Fruit fly (Drosophila melanogaster) whole organism, embryonic: ENCODE results near the gene CG13667.

Source experiments
- Antp ChIP-seq: fragments of 200-800 bp; sonication (Bioruptor generic); optimal IDR thresholded peaks from 3 replicates; lab custom pipeline; 2016; ENCODE audit warnings: missing biosample characterization, missing genetic modification characterization
- Awh ChIP-seq: fragments of 200-800 bp; sonication (Bioruptor generic); IDR thresholded peaks from 2 replicates; pipeline ENCODE4, ENCODE4 v1.3.6; 2022; ENCODE audit warnings: missing biosample characterization, missing genetic modification characterization
- BtbVII ChIP-seq: fragments of 200-800 bp; sonication (Bioruptor generic); optimal IDR thresholded peaks from 3 replicates; lab custom pipeline; 2017; ENCODE audit warnings: missing biosample characterization, mild to moderate bottlenecking, missing genetic modification characterization
- C15 ChIP-seq: fragments of 200-800 bp; sonication (Bioruptor generic); IDR thresholded peaks from 3 replicates; pipeline ENCODE4 v1.3.6; 2022; ENCODE audit warnings: missing biosample characterization, missing genetic modification characterization
- CG11085 ChIP-seq: fragments of 200-800 bp; sonication (Bioruptor generic); IDR thresholded peaks from 2 replicates; pipeline ENCODE4 v1.3.6; 2022; ENCODE audit warnings: missing biosample characterization, missing genetic modification characterization
- CG12104 ChIP-seq: fragments of 200-800 bp; sonication (Bioruptor generic); optimal IDR thresholded peaks from 3 replicates; lab custom pipeline; 2016; ENCODE audit warnings: missing biosample characterization, missing genetic modification characterization
- CG12219 ChIP-seq: fragments of 200-800 bp; sonication (Bioruptor generic); optimal IDR thresholded peaks from 3 replicates; lab custom pipeline; 2018; ENCODE audit warnings: missing biosample characterization, mild to moderate bottlenecking, missing genetic modification characterization
- CG13123 ChIP-seq: fragments of 200-800 bp; sonication (Bioruptor generic); optimal IDR thresholded peaks from 2 replicates; lab custom pipeline; 2016; ENCODE audit warnings: missing biosample characterization, missing genetic modification characterization
- CG13287 ChIP-seq: fragments of 200-800 bp; sonication (Bioruptor generic); IDR thresholded peaks from 2 replicates; pipeline ENCODE4 v1.3.6; 2022; ENCODE audit warnings: missing biosample characterization, missing genetic modification characterization; ENCODE audit not compliant: partially characterized antibody
- CG1602 ChIP-seq: fragments of 200-800 bp; sonication (Bioruptor generic); optimal IDR thresholded peaks from 3 replicates; lab custom pipeline; 2016; ENCODE audit warnings: missing biosample characterization, missing genetic modification characterization
- CG18011 ChIP-seq: fragments of 200-800 bp; sonication (Bioruptor generic); optimal IDR thresholded peaks from 2 replicates; lab custom pipeline; 2017; ENCODE audit warnings: missing biosample characterization, missing genetic modification characterization, mild to moderate bottlenecking, moderate library complexity, missing genotype
- CG30403 ChIP-seq: fragments of 200-800 bp; sonication (Bioruptor generic); optimal IDR thresholded peaks from 3 replicates; lab custom pipeline; 2016; ENCODE audit warnings: missing biosample characterization, missing genetic modification characterization
- CG30431 ChIP-seq: fragments of 200-800 bp; sonication (Bioruptor generic); optimal IDR thresholded peaks from 2 replicates; lab custom pipeline; 2017; ENCODE audit warnings: missing biosample characterization, missing genetic modification characterization
- CG3281 ChIP-seq: fragments of 200-800 bp; sonication (Bioruptor generic); optimal IDR thresholded peaks from 3 replicates; lab custom pipeline; 2017; ENCODE audit warnings: missing biosample characterization, mild to moderate bottlenecking, missing genetic modification characterization
- CG42726 ChIP-seq: fragments of 200-800 bp; sonication (Bioruptor generic); IDR thresholded peaks from 2 replicates; pipeline ENCODE4 v1.3.6; 2022; ENCODE audit warnings: missing biosample characterization, missing genetic modification characterization; ENCODE audit not compliant: partially characterized antibody
- CG4424 ChIP-seq: fragments of 200-800 bp; sonication (Bioruptor generic); optimal IDR thresholded peaks from 3 replicates; lab custom pipeline; 2016; ENCODE audit warnings: missing biosample characterization, missing genetic modification characterization
- CG5180 ChIP-seq: fragments of 200-800 bp; sonication (Bioruptor generic); optimal IDR thresholded peaks from 3 replicates; lab custom pipeline; 2017; ENCODE audit warnings: missing biosample characterization, missing genetic modification characterization, mild to moderate bottlenecking, moderate library complexity, missing genetic modification reagents
- CG6683 ChIP-seq: fragments of 200-800 bp; sonication (Bioruptor generic); optimal IDR thresholded peaks from 2 replicates; lab custom pipeline; 2017; ENCODE audit warnings: missing biosample characterization, mild to moderate bottlenecking, missing genetic modification characterization, missing genetic modification reagents
- CG7271 ChIP-seq: fragments of 200-800 bp; sonication (Bioruptor generic); optimal IDR thresholded peaks from 2 replicates; lab custom pipeline; 2018; ENCODE audit warnings: missing biosample characterization, mild to moderate bottlenecking, missing genetic modification characterization, moderate library complexity
- CG8281 ChIP-seq: fragments of 200-800 bp; sonication (Bioruptor generic); optimal IDR thresholded peaks from 2 replicates; lab custom pipeline; 2018; ENCODE audit warnings: missing biosample characterization, mild to moderate bottlenecking, missing genetic modification characterization, moderate library complexity
- CG8924 ChIP-seq: fragments of 200-800 bp; optimal IDR thresholded peaks from 3 replicates; lab custom pipeline; 2019; ENCODE audit warnings: missing biosample characterization, mild to moderate bottlenecking, missing genetic modification characterization, moderate library complexity
- CG9215 ChIP-seq: fragments of 200-800 bp; sonication (Bioruptor generic); IDR thresholded peaks from 2 replicates; pipeline ENCODE4 v1.3.6; 2022; ENCODE audit warnings: missing biosample characterization, missing genetic modification characterization
- CkIIα-i1 ChIP-seq: fragments of 200-800 bp; sonication (Bioruptor generic); IDR thresholded peaks from 2 replicates; pipeline ENCODE4 v1.3.6; 2022; ENCODE audit warnings: missing biosample characterization, missing genetic modification characterization
- Deaf1 ChIP-seq: fragments of 200-800 bp; optimal IDR thresholded peaks from 3 replicates; lab custom pipeline; 2019; ENCODE audit warnings: missing biosample characterization, mild to moderate bottlenecking, missing genetic modification characterization, moderate library complexity
- Dek ChIP-seq: fragments of 200-800 bp; sonication (Bioruptor generic); optimal IDR thresholded peaks from 3 replicates; lab custom pipeline; 2019; ENCODE audit warnings: missing biosample characterization, mild to moderate bottlenecking, missing genetic modification characterization, moderate library complexity
- Dll ChIP-seq: fragments of 200-800 bp; sonication (Bioruptor generic); IDR thresholded peaks from 4 replicates; pipeline ENCODE4 v1.3.6; 2022; ENCODE audit warnings: missing biosample characterization, missing genetic modification characterization; ENCODE audit not compliant: partially characterized antibody
- E2f1 ChIP-seq: fragments of 200-800 bp; sonication (Bioruptor generic); IDR thresholded peaks from 2 replicates; pipeline ENCODE4 v1.3.6; 2022; ENCODE audit warnings: missing biosample characterization, missing genetic modification characterization
- H2.0 ChIP-seq: fragments of 200-800 bp; sonication (Bioruptor generic); IDR thresholded peaks from 2 replicates; pipeline ENCODE4 v1.3.6; 2022; ENCODE audit warnings: missing biosample characterization, missing genetic modification characterization
- Hmr ChIP-seq: fragments of 200-800 bp; sonication (Bioruptor generic); optimal IDR thresholded peaks from 3 replicates; lab custom pipeline; 2017; ENCODE audit warnings: mild to moderate bottlenecking, missing biosample characterization, missing genetic modification reagents, missing genetic modification characterization
- Max ChIP-seq: fragments of 200-800 bp; sonication (Bioruptor generic); optimal IDR thresholded peaks from 2 replicates; lab custom pipeline; 2016; ENCODE audit warnings: missing biosample characterization, mild to moderate bottlenecking, missing genetic modification characterization
- ash1 ChIP-seq: fragments of 200-800 bp; sonication (Bioruptor generic); optimal IDR thresholded peaks from 2 replicates; lab custom pipeline; 2018; ENCODE audit warnings: missing biosample characterization, mild to moderate bottlenecking, missing genetic modification characterization
- bab2 ChIP-seq: fragments of 200-800 bp; sonication (Bioruptor generic); optimal IDR thresholded peaks from 2 replicates; lab custom pipeline; 2016; ENCODE audit warnings: missing biosample characterization, missing genetic modification characterization
- bcd ChIP-seq: fragments of 200-800 bp; sonication (Bioruptor generic); optimal IDR thresholded peaks from 2 replicates; lab custom pipeline; 2017; ENCODE audit warnings: missing biosample characterization, mild to moderate bottlenecking, missing genetic modification characterization
- bowl ChIP-seq: fragments of 200-800 bp; sonication (Bioruptor generic); IDR thresholded peaks from 2 replicates; pipeline ENCODE4 v1.3.6; 2022; ENCODE audit warnings: missing biosample characterization, missing genetic modification characterization
- caup ChIP-seq: fragments of 200-800 bp; sonication (Bioruptor generic); optimal IDR thresholded peaks from 3 replicates; lab custom pipeline; 2017; ENCODE audit warnings: missing biosample characterization, mild to moderate bottlenecking, missing genetic modification characterization, moderate library complexity; ENCODE audit not compliant: severe bottlenecking
- dati ChIP-seq: fragments of 200-800 bp; sonication (Bioruptor generic); IDR thresholded peaks from 2 replicates; pipeline ENCODE4 v1.3.6; 2022; ENCODE audit warnings: missing biosample characterization, missing genetic modification characterization
- fd96Cb ChIP-seq: fragments of 200-800 bp; sonication (Bioruptor generic); optimal IDR thresholded peaks from 2 replicates; lab custom pipeline; 2018; ENCODE audit warnings: missing biosample characterization, mild to moderate bottlenecking, missing genetic modification characterization, moderate library complexity
- gcm2 ChIP-seq: fragments of 200-800 bp; sonication (Bioruptor generic); optimal IDR thresholded peaks from 2 replicates; lab custom pipeline; 2016; ENCODE audit warnings: missing biosample characterization, missing genetic modification characterization
- gsb ChIP-seq: fragments of 200-800 bp; sonication (Bioruptor generic); IDR thresholded peaks from 2 replicates; pipeline ENCODE4 v1.3.6; 2022; ENCODE audit warnings: missing biosample characterization, missing genetic modification characterization
- mam ChIP-seq: fragments of 200-800 bp; sonication (Bioruptor generic); optimal IDR thresholded peaks from 3 replicates; lab custom pipeline; 2016; ENCODE audit warnings: missing biosample characterization, missing genetic modification characterization
- p53 ChIP-seq: fragments of 200-800 bp; sonication (Bioruptor generic); optimal IDR thresholded peaks from 2 replicates; lab custom pipeline; 2016; ENCODE audit warnings: missing biosample characterization, missing genetic modification characterization
- ranshi ChIP-seq: fragments of 200-800 bp; sonication (Bioruptor generic); IDR thresholded peaks from 2 replicates; pipeline ENCODE4 v1.3.6; 2022; ENCODE audit warnings: missing biosample characterization, missing genetic modification characterization
- rib ChIP-seq: fragments of 200-800 bp; sonication (Bioruptor generic); IDR thresholded peaks from 2 replicates; pipeline ENCODE4 v1.3.6; 2022; ENCODE audit warnings: missing biosample characterization, missing genetic modification characterization
- sd ChIP-seq: fragments of 200-800 bp; sonication (Bioruptor generic); optimal IDR thresholded peaks from 3 replicates; lab custom pipeline; 2018; ENCODE audit warnings: missing biosample characterization, mild to moderate bottlenecking, missing genetic modification characterization, moderate library complexity
- sim ChIP-seq: fragments of 200-800 bp; sonication (Bioruptor generic); IDR thresholded peaks from 2 replicates; pipeline ENCODE4 v1.3.6; 2022; ENCODE audit warnings: missing biosample characterization, missing genetic modification characterization
- stwl ChIP-seq: fragments of 200-800 bp; sonication (Bioruptor generic); optimal IDR thresholded peaks from 3 replicates; lab custom pipeline; 2018; ENCODE audit warnings: missing biosample characterization, mild to moderate bottlenecking, missing genetic modification characterization, moderate library complexity
- tna ChIP-seq: fragments of 200-800 bp; sonication (Bioruptor generic); IDR thresholded peaks from 2 replicates; pipeline ENCODE4 v1.3.6; 2022; ENCODE audit warnings: missing biosample characterization, missing genetic modification characterization; ENCODE audit not compliant: partially characterized antibody
- wdn ChIP-seq: fragments of 200-800 bp; sonication (Bioruptor generic); IDR thresholded peaks from 2 replicates; pipeline ENCODE4 v1.3.6; 2022; ENCODE audit warnings: missing biosample characterization, missing genetic modification characterization
- zen ChIP-seq: fragments of 200-800 bp; sonication (Bioruptor generic); optimal IDR thresholded peaks from 3 replicates; lab custom pipeline; 2018; ENCODE audit warnings: missing biosample characterization, mild to moderate bottlenecking, missing genetic modification characterization, moderate library complexity

CG13667 gene

DNA sequence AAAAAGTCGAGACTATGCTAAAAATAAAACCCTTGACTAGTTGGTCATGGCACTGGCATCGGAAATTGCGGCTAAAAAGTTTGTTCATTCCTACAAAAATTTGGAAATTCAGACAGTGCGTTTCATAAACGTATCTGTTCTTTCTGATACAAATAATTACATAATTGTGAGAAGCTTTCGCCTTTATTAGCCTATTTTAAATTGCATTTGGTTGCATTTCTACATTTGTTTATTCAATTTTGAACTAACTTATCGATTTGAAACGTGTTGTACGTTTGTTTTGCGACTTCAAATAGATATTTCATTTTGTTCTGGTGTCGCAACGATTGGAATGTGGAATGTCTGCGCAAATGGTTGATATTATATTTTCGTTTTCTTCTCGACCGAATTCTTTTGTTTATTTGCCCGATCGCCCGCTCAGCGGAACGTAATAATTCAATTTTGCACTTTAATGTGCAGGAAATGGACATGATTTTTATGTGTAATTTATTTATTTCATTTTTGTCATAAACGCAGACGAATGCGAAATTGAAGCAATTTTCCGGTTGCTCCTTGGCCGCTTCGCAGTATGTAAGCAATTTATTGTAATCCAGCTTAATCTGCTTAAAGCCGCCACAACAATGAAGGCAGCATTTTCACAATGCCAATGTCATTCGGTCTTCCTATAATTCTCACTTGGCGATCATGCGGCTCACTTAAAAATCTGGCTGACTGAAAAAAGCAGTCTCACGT, 41.0 kb downstream of the CG13667 start (continued):
- no peak for TF ChIP-seq Max (GFP tag; lab: Kevin White, UChicago)
- no peak for TF ChIP-seq tna (GFP tag; lab: Robert Waterston, UW)
- TF ChIP-seq CG9215 (GFP tag; lab: Robert Waterston, UW), result 0 out of 2 replicates have a peak, but pooled peaks have one; percentile 7
- peak; percentile 38 for TF ChIP-seq Dek
- peak; percentile 31 for TF ChIP-seq BtbVII (GFP tag; lab: Kevin White, UChicago)
- TF ChIP-seq H2.0 (GFP tag; lab: Robert Waterston, UW), result peak; percentile 47; the same call in 1 of the 2 replicates
- TF ChIP-seq mam (GFP tag; lab: Kevin White, UChicago), result peak; percentile 60
- TF ChIP-seq bab2 (GFP tag; lab: Kevin White, UChicago), result peak; percentile 23
- no peak for TF ChIP-seq sim
- TF ChIP-seq dati (GFP tag; lab: Robert Waterston, UW), result no peak
- peak; percentile 95 for TF ChIP-seq sd (tag; lab: Kevin White, UChicago)
- TF ChIP-seq Antp (GFP tag; lab: Kevin White, UChicago), result peak; percentile 43
- TF ChIP-seq zen (tag; lab: Kevin White, UChicago), result no peak
- TF ChIP-seq bcd (GFP tag; lab: Kevin White, UChicago), result peak; percentile 33
- peak; percentile 26 for TF ChIP-seq fd96Cb
- no peak for TF ChIP-seq CG18011 (GFP tag; lab: Kevin White, UChicago)
- no peak for TF ChIP-seq p53
- no peak for TF ChIP-seq Awh (GFP tag; lab: Robert Waterston, UW)
- no peak for TF ChIP-seq rib (GFP tag; lab: Robert Waterston, UW)
- peak; percentile 69 for TF ChIP-seq CG3281 (GFP tag; lab: Kevin White, UChicago)
- no peak for TF ChIP-seq CG7271 (tag; lab: Kevin White, UChicago)
- TF ChIP-seq C15 (GFP tag; lab: Robert Waterston, UW), result peak; percentile 41; the same call in 1 of the 3 replicates
- TF ChIP-seq CG1602 (GFP tag; lab: Kevin White, UChicago), result no peak
- TF ChIP-seq ash1 (GFP tag; lab: Kevin White, UChicago), result no peak
- TF ChIP-seq CG8924 (tag; lab: Kevin White, UChicago), result peak; percentile 52
- TF ChIP-seq gsb (GFP tag; lab: Robert Waterston, UW), result no peak
- TF ChIP-seq CG12104 (GFP tag; lab: Kevin White, UChicago), result no peak
- TF ChIP-seq CG5180, result peak; percentile 12
- TF ChIP-seq CkIIα-i1 (GFP tag; lab: Robert Waterston, UW), result no peak
- TF ChIP-seq E2f1 (GFP tag; lab: Robert Waterston, UW), result no peak
- no peak for TF ChIP-seq gcm2 (GFP tag; lab: Kevin White, UChicago)
- TF ChIP-seq ranshi, result 0 out of 2 replicates have a peak, but pooled peaks have one; percentile 55
- peak; percentile 70 for TF ChIP-seq caup
- no peak for TF ChIP-seq CG13123 (GFP tag; lab: Kevin White, UChicago)
- TF ChIP-seq CG30431, result no peak
- no peak for TF ChIP-seq CG4424 (GFP tag; lab: Kevin White, UChicago)
- no peak for TF ChIP-seq CG11085 (GFP tag; lab: Robert Waterston, UW)
- TF ChIP-seq stwl, result no peak
- TF ChIP-seq CG6683 (GFP tag; lab: Kevin White, UChicago), result no peak
- no peak for TF ChIP-seq Dll (GFP tag; lab: Robert Waterston, UW)
- TF ChIP-seq Deaf1 (tag; lab: Kevin White, UChicago), result peak; percentile 14
- TF ChIP-seq CG30403, result peak; percentile 62
- peak; percentile 60; the same call in 1 of the 2 replicates for TF ChIP-seq wdn (GFP tag; lab: Robert Waterston, UW)
- no peak for TF ChIP-seq CG13287 (GFP tag; lab: Robert Waterston, UW)
- TF ChIP-seq Hmr (GFP tag; lab: Kevin White, UChicago), result peak; percentile 57
- no peak for TF ChIP-seq CG8281 (tag; lab: Kevin White, UChicago)
- no peak; the same call in 1 of the 2 replicates for TF ChIP-seq bowl (GFP tag; lab: Robert Waterston, UW)
- TF ChIP-seq CG42726 (GFP tag; lab: Robert Waterston, UW), result no peak
- peak; percentile 43 for TF ChIP-seq CG12219
